Fruit fly (Drosophila melanogaster): ENCODE measurements around the gene CG34164.

Gene CG34164

dm6 chr2L:12011682-12012655, 44.2 kb upstream of the CG34164 start (continued):
- TF ChIP-seq Hmx (GFP tag; optimal IDR thresholded peaks at IDR 0.05) (no peak), Six4 (GFP tag; optimal IDR thresholded peaks at IDR 0.05) (peak; percentile 58), CG11456 (GFP tag; IDR thresholded peaks at IDR 0.05) (no peak), CG10654 (GFP tag; optimal IDR thresholded peaks at IDR 0.05) (peak; percentile 60), kni (GFP tag; optimal IDR thresholded peaks at IDR 0.05) (peak; percentile 99), CG14965 (GFP tag; optimal IDR thresholded peaks at IDR 0.05; ENCODE audit: borderline replicate concordance) (peak; percentile 13), Dip2 (GFP tag; IDR thresholded peaks at IDR 0.05) (no peak), GATAe (GFP tag; conservative IDR thresholded peaks at IDR 0.05) (no peak), nom (GFP tag; optimal IDR thresholded peaks at IDR 0.05) (peak; percentile 88), run (tag; optimal IDR thresholded peaks at IDR 0.05) (peak; percentile 97), br (optimal IDR thresholded peaks at IDR 0.05) (no peak), CG6689 (GFP tag; IDR thresholded peaks at IDR 0.05) (no peak), CG9817 (tag; optimal IDR thresholded peaks at IDR 0.05) (peak; percentile 40), fd96Cb (tag; optimal IDR thresholded peaks at IDR 0.05) (peak; percentile 26), Ets65A (GFP tag) (peak; percentile 89), az2 (GFP tag; optimal IDR thresholded peaks at IDR 0.05) (peak; percentile 69), sqz (GFP tag; optimal IDR thresholded peaks at IDR 0.05) (peak; percentile 38), CoRest (tag; optimal IDR thresholded peaks at IDR 0.05) (peak; percentile 58), Nf-YC (tag; optimal IDR thresholded peaks at IDR 0.05) (peak; percentile 93), CG2120 (GFP tag; optimal IDR thresholded peaks at IDR 0.05) (peak; percentile 88), Med (GFP tag) (peak; percentile 98), Dll (GFP tag; IDR thresholded peaks at IDR 0.05; ENCODE audit: partially characterized antibody) (no peak), CG14014 (GFP tag; IDR thresholded peaks at IDR 0.05) (no peak), CG4328 (GFP tag; optimal IDR thresholded peaks at IDR 0.05) (peak; percentile 68), ham (GFP tag; IDR thresholded peaks at IDR 0.05) (no peak), CG13775 (GFP tag; optimal IDR thresholded peaks at IDR 0.05) (peak; percentile 30), Fer3 (tag; optimal IDR thresholded peaks at IDR 0.05) (peak; percentile 55), CG3281 (GFP tag; optimal IDR thresholded peaks at IDR 0.05) (peak; percentile 62), NK7.1 (GFP tag; optimal IDR thresholded peaks at IDR 0.05) (peak; percentile 68), MTF-1 (GFP tag; optimal IDR thresholded peaks at IDR 0.05; ENCODE audit: borderline replicate concordance) (peak; percentile 86), Dek (tag; optimal IDR thresholded peaks at IDR 0.05) (peak; percentile 60), gce (GFP tag; IDR thresholded peaks at IDR 0.05) (no peak), Hey (tag; optimal IDR thresholded peaks at IDR 0.05) (peak; percentile 10), croc (GFP tag; conservative IDR thresholded peaks at IDR 0.05) (no peak), HmgD (GFP tag; optimal IDR thresholded peaks at IDR 0.05) (peak; percentile 54), cg (GFP tag; optimal IDR thresholded peaks at IDR 0.05) (peak; percentile 37), oc (tag; optimal IDR thresholded peaks at IDR 0.05) (peak; percentile 81), btn (GFP tag; optimal IDR thresholded peaks at IDR 0.05) (peak; percentile 66), chinmo (GFP tag; IDR thresholded peaks at IDR 0.05; ENCODE audit: partially characterized antibody) (no peak), dimm (GFP tag; IDR thresholded peaks at IDR 0.05) (no peak), D19B (GFP tag; optimal IDR thresholded peaks at IDR 0.05) (peak; percentile 66), yki (optimal IDR thresholded peaks at IDR 0.05) (no peak), sc (optimal IDR thresholded peaks at IDR 0.05) (no peak), sc (GFP tag; optimal IDR thresholded peaks at IDR 0.05) (no peak), Dbx (GFP tag; IDR thresholded peaks at IDR 0.05) (no peak), CG4854 (GFP tag; optimal IDR thresholded peaks at IDR 0.05) (peak; percentile 62), CG15269 (tag; optimal IDR thresholded peaks at IDR 0.05) (peak; percentile 62), wor (GFP tag; IDR thresholded peaks at IDR 0.05) (no peak), ac (GFP tag; optimal IDR thresholded peaks at IDR 0.05) (peak; percentile 0), Max (GFP tag; optimal IDR thresholded peaks at IDR 0.05) (peak; percentile 34)
